Fruit fly (Drosophila melanogaster): ENCODE data around the gene Ubr3.

- TF ChIP-seq CG8089 (GFP tag; optimal IDR thresholded peaks at IDR 0.05) (peak; percentile 75), Gug (GFP tag; IDR thresholded peaks at IDR 0.05) (peak; percentile 88), CG34422 (GFP tag; IDR thresholded peaks at IDR 0.05) (peak; percentile 91), CG1603 (tag; optimal IDR thresholded peaks at IDR 0.05) (peak; percentile 92), Hr51 (GFP tag; optimal IDR thresholded peaks at IDR 0.05) (peak; percentile 80 to 91), oc (tag; optimal IDR thresholded peaks at IDR 0.05) (peak; percentile 86), D19A (tag; optimal IDR thresholded peaks at IDR 0.05) (peak; percentile 89)
Measured at dm6 chrX:7908239-7909068, 27.2 kb upstream of the Ubr3 start, which contains the start of the genes dpr14 and spidey.

Data from whole organism, embryonic.